Worm (Caenorhabditis elegans): Measurements from ENCODE around the gene spl-2.

- TF ChIP-seq him-1 (tag; optimal IDR thresholded peaks at IDR 0.05) (no peak), W03F9.2 (tag; optimal IDR thresholded peaks at IDR 0.05) (no peak), dao-5 (tag; optimal IDR thresholded peaks at IDR 0.05) (no peak)
Measured at ce11 chrV:9101062-9101461, 45.6 kb downstream of the spl-2 start, which contains the start of gene frpr-6.
